Worm (Caenorhabditis elegans) whole organism, L1 larva: ENCODE results near the gene K09E9.3.

Source experiments
- F16B12.6 ChIP-seq: fragments of 150-350 bp; optimal IDR thresholded peaks from 2 replicates; lab custom pipeline; 2014; ENCODE audit warnings: missing biosample characterization, missing genetic modification characterization
- ama-1 ChIP-seq: fragments of 150-350 bp; optimal IDR thresholded peaks from 2 replicates; lab custom pipeline; 2014
- lin-35 ChIP-seq, 2 experiments: fragments of 150-350 bp; optimal IDR thresholded peaks; 2 replicates each; lab custom pipeline; 2014; ENCODE audit warnings: missing biosample characterization in 2 of 2, missing genetic modification characterization in 2 of 2, missing genetic modification reagents in 2 of 2
- nhr-28 ChIP-seq: fragments of 150-350 bp; optimal IDR thresholded peaks from 2 replicates; lab custom pipeline; 2014; ENCODE audit warnings: missing biosample characterization, missing genetic modification characterization
- unc-62 ChIP-seq: fragments of 150-350 bp; optimal IDR thresholded peaks from 2 replicates; lab custom pipeline; 2014; ENCODE audit warnings: missing biosample characterization, missing genetic modification reagents, missing genetic modification characterization
- ztf-4 ChIP-seq: fragments of 150-350 bp; optimal IDR thresholded peaks from 2 replicates; lab custom pipeline; 2014; ENCODE audit warnings: missing biosample characterization, missing genetic modification characterization

DNA sequence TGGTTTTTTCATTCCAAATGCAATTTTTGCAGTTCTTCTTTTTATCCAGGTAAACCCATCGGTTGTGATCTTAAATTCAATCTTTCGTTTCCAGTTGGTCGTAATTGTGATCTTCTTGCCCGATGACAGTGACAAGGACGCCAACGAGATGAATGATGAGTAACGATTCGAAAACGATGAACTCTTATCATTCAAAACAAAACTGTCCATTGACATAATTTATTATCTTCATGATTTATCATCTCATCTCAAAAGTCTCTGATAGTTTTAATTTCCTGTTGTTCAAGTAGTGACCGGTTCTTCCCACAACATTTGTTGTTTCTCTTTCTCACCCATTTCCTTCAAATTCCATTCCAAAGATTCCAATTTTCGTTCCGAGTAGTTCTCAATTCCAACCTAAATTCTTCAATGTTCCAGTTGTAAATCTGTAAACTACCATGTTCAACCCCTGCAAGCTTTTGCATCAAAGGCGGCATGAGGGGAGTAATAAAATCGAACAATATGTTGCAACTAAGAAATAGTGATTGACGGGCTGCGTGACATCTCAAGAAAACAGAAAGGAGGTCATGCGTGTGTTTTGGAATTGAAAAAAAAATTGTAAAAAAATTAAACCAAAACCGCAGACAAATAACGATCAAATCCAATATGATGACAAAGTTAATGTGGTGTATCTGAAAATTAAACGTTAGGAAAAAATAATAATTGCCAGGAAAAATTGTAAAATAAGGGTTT, 12.7 kb upstream of the K09E9.3 start:
- TF ChIP-seq nhr-28 (tag; lab: Kevin White, UChicago) (no peak), ztf-4 (tag; lab: Kevin White, UChicago) (no peak), lin-35 (GFP tag; optimal IDR thresholded peaks at IDR 0.05; lab: Kevin White, UChicago) (no peak), unc-62 (GFP tag; lab: Kevin White, UChicago) (no peak), F16B12.6 (no peak), ama-1 (lab: Kevin White, UChicago) (no peak)
